Fruit fly (Drosophila melanogaster) whole organism, embryonic: Measurements from ENCODE around the gene vers.

Source experiments
- Atf-2 ChIP-seq: fragments of 200-800 bp; sonication (Bioruptor generic); optimal IDR thresholded peaks from 2 replicates; lab custom pipeline; 2016; ENCODE audit warnings: missing biosample characterization, missing genetic modification characterization
- Atf3 ChIP-seq: fragments of 200-800 bp; sonication (Bioruptor generic); optimal IDR thresholded peaks from 3 replicates; lab custom pipeline; 2016; ENCODE audit warnings: missing biosample characterization, missing genetic modification characterization
- BtbVII ChIP-seq: fragments of 200-800 bp; sonication (Bioruptor generic); optimal IDR thresholded peaks from 3 replicates; lab custom pipeline; 2017; ENCODE audit warnings: missing biosample characterization, mild to moderate bottlenecking, missing genetic modification characterization
- CG10267 ChIP-seq: fragments of 200-800 bp; sonication (Bioruptor generic); optimal IDR thresholded peaks from 2 replicates; lab custom pipeline; 2018; ENCODE audit warnings: missing biosample characterization, mild to moderate bottlenecking, missing genetic modification characterization, moderate library complexity
- CG10979 ChIP-seq: fragments of 200-800 bp; sonication (Bioruptor generic); optimal IDR thresholded peaks from 2 replicates; lab custom pipeline; 2018; ENCODE audit warnings: missing biosample characterization, mild to moderate bottlenecking, missing genetic modification characterization, moderate library complexity
- CG12071 ChIP-seq: fragments of 200-800 bp; sonication (Bioruptor generic); optimal IDR thresholded peaks from 3 replicates; lab custom pipeline; 2018; ENCODE audit warnings: missing biosample characterization, mild to moderate bottlenecking, missing genetic modification characterization
- CG12769 ChIP-seq: fragments of 200-800 bp; sonication (Bioruptor generic); optimal IDR thresholded peaks from 2 replicates; lab custom pipeline; 2019; ENCODE audit warnings: missing biosample characterization, mild to moderate bottlenecking, missing genetic modification characterization, moderate library complexity
- CG13287 ChIP-seq: fragments of 200-800 bp; sonication (Bioruptor generic); IDR thresholded peaks from 2 replicates; pipeline ENCODE4 v1.3.6; 2022; ENCODE audit warnings: missing biosample characterization, missing genetic modification characterization; ENCODE audit not compliant: partially characterized antibody
- CG13296 ChIP-seq: fragments of 200-800 bp; sonication (Bioruptor generic); optimal IDR thresholded peaks from 3 replicates; lab custom pipeline; 2018; ENCODE audit warnings: missing biosample characterization, mild to moderate bottlenecking, missing genetic modification characterization
- CG15073 ChIP-seq: fragments of 200-800 bp; sonication (Bioruptor generic); optimal IDR thresholded peaks from 2 replicates; lab custom pipeline; 2016; ENCODE audit warnings: missing biosample characterization, missing genetic modification characterization
- CG15514 ChIP-seq: fragments of 200-800 bp; sonication (Bioruptor generic); optimal IDR thresholded peaks from 3 replicates; lab custom pipeline; 2017; ENCODE audit warnings: missing biosample characterization, missing genetic modification characterization, mild to moderate bottlenecking, moderate library complexity, missing genetic modification reagents
- CG15601 ChIP-seq: fragments of 200-800 bp; sonication (Bioruptor generic); optimal IDR thresholded peaks from 3 replicates; lab custom pipeline; 2019; ENCODE audit warnings: missing biosample characterization, mild to moderate bottlenecking, missing genetic modification characterization, moderate library complexity
- CG15696 ChIP-seq: fragments of 200-800 bp; sonication (Bioruptor generic); optimal IDR thresholded peaks from 2 replicates; lab custom pipeline; 2019; ENCODE audit warnings: missing biosample characterization, mild to moderate bottlenecking, missing genetic modification characterization, moderate library complexity
- CG17385 ChIP-seq: fragments of 200-800 bp; sonication (Bioruptor generic); optimal IDR thresholded peaks from 3 replicates; lab custom pipeline; 2018; ENCODE audit warnings: missing biosample characterization, mild to moderate bottlenecking, missing genetic modification characterization
- CG18764 ChIP-seq: fragments of 200-800 bp; sonication (Bioruptor generic); optimal IDR thresholded peaks from 3 replicates; lab custom pipeline; 2016; ENCODE audit warnings: missing biosample characterization, missing genetic modification characterization
- CG32767 ChIP-seq: fragments of 200-800 bp; sonication (Bioruptor generic); IDR thresholded peaks from 2 replicates; pipeline ENCODE4 v1.3.6; 2022; ENCODE audit warnings: missing biosample characterization, missing genetic modification characterization
- CG32772 ChIP-seq: fragments of 200-800 bp; sonication (Bioruptor generic); IDR thresholded peaks from 2 replicates; pipeline ENCODE4 v1.3.6; 2022; ENCODE audit warnings: missing biosample characterization, missing genetic modification characterization
- CG3281 ChIP-seq: fragments of 200-800 bp; sonication (Bioruptor generic); optimal IDR thresholded peaks from 3 replicates; lab custom pipeline; 2017; ENCODE audit warnings: missing biosample characterization, mild to moderate bottlenecking, missing genetic modification characterization
- CG4854 ChIP-seq: fragments of 200-800 bp; sonication (Bioruptor generic); optimal IDR thresholded peaks from 2 replicates; lab custom pipeline; 2016; ENCODE audit warnings: missing biosample characterization, missing genetic modification characterization, inconsistent platforms
- CG6791 ChIP-seq: fragments of 200-800 bp; sonication (Bioruptor generic); IDR thresholded peaks from 3 replicates; pipeline ENCODE4 v1.3.6; 2022; ENCODE audit warnings: missing biosample characterization, missing genetic modification characterization; ENCODE audit not compliant: partially characterized antibody
- CG6813 ChIP-seq: fragments of 200-800 bp; sonication (Bioruptor generic); optimal IDR thresholded peaks from 2 replicates; lab custom pipeline; 2017; ENCODE audit warnings: missing biosample characterization, missing genetic modification characterization, mild to moderate bottlenecking, moderate library complexity, missing genetic modification reagents
- CG7372 ChIP-seq: fragments of 200-800 bp; sonication (Bioruptor generic); IDR thresholded peaks from 2 replicates; pipeline ENCODE4 v1.3.6; 2022; ENCODE audit warnings: missing biosample characterization, missing genetic modification characterization
- CTCF ChIP-seq: fragments of 200-800 bp; sonication (Bioruptor generic); optimal IDR thresholded peaks from 2 replicates; lab custom pipeline; 2017; ENCODE audit warnings: missing biosample characterization, mild to moderate bottlenecking, missing genetic modification characterization, moderate library complexity
- Chrac-16 ChIP-seq: fragments of 200-800 bp; sonication (Bioruptor generic); optimal IDR thresholded peaks from 3 replicates; lab custom pipeline; 2016; ENCODE audit warnings: missing biosample characterization, missing genetic modification characterization
- Dad ChIP-seq: fragments of 200-800 bp; sonication (Bioruptor generic); optimal IDR thresholded peaks from 3 replicates; lab custom pipeline; 2016; ENCODE audit warnings: missing biosample characterization, missing genetic modification characterization
- Dfd ChIP-seq, 2 experiments: fragments of >200 bp; optimal IDR thresholded peaks; 2 replicates each; lab custom pipeline; 2017; ENCODE audit warnings: missing biosample characterization in 2 of 2, missing genetic modification characterization in 2 of 2
- E2f2 ChIP-seq: fragments of 200-800 bp; sonication (Bioruptor generic); IDR thresholded peaks from 2 replicates; pipeline ENCODE4 v1.3.6; 2022; ENCODE audit warnings: missing biosample characterization, missing genetic modification characterization
- HmgZ ChIP-seq: fragments of 200-800 bp; sonication (Bioruptor generic); optimal IDR thresholded peaks from 2 replicates; lab custom pipeline; 2018; ENCODE audit warnings: missing biosample characterization, mild to moderate bottlenecking, missing genetic modification characterization
- NC2β ChIP-seq: fragments of 200-800 bp; sonication (Bioruptor generic); optimal IDR thresholded peaks from 2 replicates; lab custom pipeline; 2016; ENCODE audit warnings: missing biosample characterization, missing genetic modification characterization
- Side ChIP-seq: fragments of 200-800 bp; sonication (Bioruptor generic); optimal IDR thresholded peaks from 2 replicates; lab custom pipeline; 2016; ENCODE audit warnings: missing biosample characterization, missing genetic modification characterization
- Ssrp ChIP-seq: fragments of 200-800 bp; sonication (Bioruptor generic); optimal IDR thresholded peaks from 2 replicates; lab custom pipeline; 2018; ENCODE audit warnings: missing biosample characterization, mild to moderate bottlenecking, missing genetic modification characterization, moderate library complexity
- bigmax ChIP-seq: fragments of 200-800 bp; sonication (Bioruptor generic); optimal IDR thresholded peaks from 2 replicates; lab custom pipeline; 2018; ENCODE audit warnings: missing biosample characterization, mild to moderate bottlenecking, missing genetic modification characterization
- ewg ChIP-seq: fragments of 200-800 bp; sonication (Bioruptor generic); optimal IDR thresholded peaks from 3 replicates; lab custom pipeline; 2017; ENCODE audit warnings: mild to moderate bottlenecking, missing biosample characterization, missing genetic modification reagents, missing genetic modification characterization
- fd64A ChIP-seq: fragments of 200-800 bp; sonication (Bioruptor generic); optimal IDR thresholded peaks from 3 replicates; lab custom pipeline; 2018; ENCODE audit warnings: missing biosample characterization, mild to moderate bottlenecking, missing genetic modification characterization
- gfzf ChIP-seq: fragments of 200-800 bp; sonication (Bioruptor generic); optimal IDR thresholded peaks from 2 replicates; lab custom pipeline; 2016; ENCODE audit warnings: missing biosample characterization, mild to moderate bottlenecking, missing genetic modification characterization, moderate library complexity
- gsb-n ChIP-seq: fragments of 200-800 bp; sonication (Bioruptor generic); optimal IDR thresholded peaks from 3 replicates; lab custom pipeline; 2018; ENCODE audit warnings: missing biosample characterization, mild to moderate bottlenecking, missing genetic modification characterization
- lov ChIP-seq, 2 experiments: fragments of 200-800 bp in 1 of 2; fragments of >200 bp in 1 of 2; sonication (Bioruptor generic) in 1 of 2; IDR thresholded peaks in 1 of 2; optimal IDR thresholded peaks in 1 of 2; 2 replicates in 1 of 2; 3 replicates in 1 of 2; pipeline versions ENCODE4 v1.3.6 to Lab custom; 2017 to 2022; ENCODE audit warnings: missing biosample characterization in 1 of 2, missing genetic modification characterization in 1 of 2
- maf-S ChIP-seq: fragments of 200-800 bp; sonication (Bioruptor generic); optimal IDR thresholded peaks from 2 replicates; lab custom pipeline; 2016; ENCODE audit warnings: missing biosample characterization, missing genetic modification characterization
- p53 ChIP-seq: fragments of 200-800 bp; sonication (Bioruptor generic); optimal IDR thresholded peaks from 2 replicates; lab custom pipeline; 2016; ENCODE audit warnings: missing biosample characterization, missing genetic modification characterization
- psq ChIP-seq: fragments of 200-800 bp; sonication (Bioruptor generic); optimal IDR thresholded peaks from 2 replicates; lab custom pipeline; 2017; ENCODE audit warnings: missing biosample characterization, missing genetic modification characterization
- sens-2 ChIP-seq: fragments of 200-800 bp; sonication (Bioruptor generic); IDR thresholded peaks from 2 replicates; pipeline ENCODE4 v1.3.6; 2022; ENCODE audit warnings: missing biosample characterization, missing genetic modification characterization
- shn ChIP-seq: fragments of 200-800 bp; sonication (Bioruptor generic); optimal IDR thresholded peaks from 3 replicates; lab custom pipeline; 2016; ENCODE audit warnings: missing biosample characterization, missing genetic modification characterization
- sqz ChIP-seq: fragments of 200-800 bp; sonication (Bioruptor generic); optimal IDR thresholded peaks from 3 replicates; lab custom pipeline; 2018; ENCODE audit warnings: missing biosample characterization, mild to moderate bottlenecking, missing genetic modification characterization
- tap ChIP-seq: fragments of 200-800 bp; optimal IDR thresholded peaks from 3 replicates; lab custom pipeline; 2019; ENCODE audit warnings: missing biosample characterization, mild to moderate bottlenecking, missing genetic modification characterization, moderate library complexity
- trh ChIP-seq: fragments of 200-800 bp; sonication (Bioruptor generic); optimal IDR thresholded peaks from 2 replicates; lab custom pipeline; 2016; ENCODE audit warnings: missing biosample characterization, missing genetic modification characterization
- twi ChIP-seq: fragments of 200-800 bp; optimal IDR thresholded peaks from 2 replicates; lab custom pipeline; 2019; ENCODE audit warnings: missing biosample characterization, mild to moderate bottlenecking, missing genetic modification characterization, moderate library complexity
- usp ChIP-seq: fragments of >200 bp; optimal IDR thresholded peaks from 2 replicates; lab custom pipeline; 2017; ENCODE audit warnings: missing biosample characterization, missing genetic modification characterization
- wek ChIP-seq: fragments of 200-800 bp; sonication (Bioruptor generic); optimal IDR thresholded peaks from 3 replicates; lab custom pipeline; 2018; ENCODE audit warnings: missing biosample characterization, mild to moderate bottlenecking, missing genetic modification characterization, moderate library complexity
- zen ChIP-seq: fragments of 200-800 bp; sonication (Bioruptor generic); optimal IDR thresholded peaks from 3 replicates; lab custom pipeline; 2018; ENCODE audit warnings: missing biosample characterization, mild to moderate bottlenecking, missing genetic modification characterization, moderate library complexity

The vers gene

dm6 chr3L:12145709-12146694 lies 30.1 kb downstream of the vers start, which contains the start of the genes eIF3l and Nrx-IV (continued):
- peak; percentile 88 for TF ChIP-seq bigmax (GFP tag; lab: Kevin White, UChicago)
- TF ChIP-seq CG10979 (tag; lab: Kevin White, UChicago) = no peak
- no peak for TF ChIP-seq CG7372 (GFP tag; lab: Robert Waterston, UW)
- TF ChIP-seq CG32772 (GFP tag; lab: Robert Waterston, UW) = no peak
- TF ChIP-seq p53 = no peak
- TF ChIP-seq Side = no peak
- TF ChIP-seq psq = no peak
- no peak for TF ChIP-seq trh (GFP tag; lab: Kevin White, UChicago)
- no peak for TF ChIP-seq Chrac-16 (GFP tag; lab: Kevin White, UChicago)
- TF ChIP-seq CG32767 (GFP tag; lab: Robert Waterston, UW) = no peak
- no peak for TF ChIP-seq lov (optimal IDR thresholded peaks at IDR 0.05; lab: Kevin White, UChicago)
- TF ChIP-seq lov (GFP tag; IDR thresholded peaks at IDR 0.05; lab: Robert Waterston, UW) = no peak
- TF ChIP-seq tap = no peak
- no peak for TF ChIP-seq E2f2 (GFP tag; lab: Robert Waterston, UW)
- no peak for TF ChIP-seq CTCF (GFP tag; lab: Kevin White, UChicago)
- TF ChIP-seq NC2β (GFP tag; lab: Kevin White, UChicago) = no peak
- TF ChIP-seq Atf-2 = no peak
- TF ChIP-seq CG18764 = no peak
- no peak for TF ChIP-seq sqz
- TF ChIP-seq fd64A (GFP tag; lab: Kevin White, UChicago) = no peak
- TF ChIP-seq zen = no peak
- TF ChIP-seq CG13287 (GFP tag; lab: Robert Waterston, UW) = peak; percentile 72
- TF ChIP-seq CG10267 (tag; lab: Kevin White, UChicago) = peak; percentile 31
- TF ChIP-seq shn (GFP tag; lab: Kevin White, UChicago) = no peak
- TF ChIP-seq HmgZ (tag; lab: Kevin White, UChicago) = peak; percentile 14
- no peak for TF ChIP-seq maf-S
- no peak for TF ChIP-seq CG15073 (GFP tag; lab: Kevin White, UChicago)
- TF ChIP-seq CG13296 (GFP tag; lab: Kevin White, UChicago) = no peak
- TF ChIP-seq CG6813 (GFP tag; lab: Kevin White, UChicago) = no peak
- no peak for TF ChIP-seq Dad
- no peak for TF ChIP-seq CG3281 (GFP tag; lab: Kevin White, UChicago)
- TF ChIP-seq gsb-n (tag; lab: Kevin White, UChicago) = no peak
- no peak for TF ChIP-seq usp (GFP tag; lab: Kevin White, UChicago)
- no peak for TF ChIP-seq CG17385 (GFP tag; lab: Kevin White, UChicago)
- TF ChIP-seq wek = no peak
- no peak for TF ChIP-seq sens-2 (GFP tag; lab: Robert Waterston, UW)
- TF ChIP-seq CG15514 (GFP tag; lab: Kevin White, UChicago) = no peak
- TF ChIP-seq Atf3 = no peak
- TF ChIP-seq twi (tag; lab: Kevin White, UChicago) = no peak
- TF ChIP-seq CG12769 (tag; lab: Kevin White, UChicago) = peak; percentile 12
- TF ChIP-seq BtbVII (GFP tag; lab: Kevin White, UChicago) = no peak
- no peak for TF ChIP-seq CG4854
- TF ChIP-seq gfzf = peak; percentile 81
- no peak for TF ChIP-seq Dfd (GFP tag; optimal IDR thresholded peaks at IDR 0.05; lab: Kevin White, UChicago)
- TF ChIP-seq CG15601 (tag; lab: Kevin White, UChicago) = no peak
- no peak for TF ChIP-seq Ssrp
- no peak for TF ChIP-seq ewg (GFP tag; lab: Kevin White, UChicago)
- peak; percentile 56 for TF ChIP-seq CG6791 (GFP tag; lab: Robert Waterston, UW)
- no peak for TF ChIP-seq CG15696 (tag; lab: Kevin White, UChicago)
- no peak for TF ChIP-seq CG12071 (GFP tag; lab: Kevin White, UChicago)
